Fruit fly (Drosophila melanogaster) ovary, adult (tissue): ENCODE results near the gene Dpm2.

Experiments
- CG17801 ChIP-seq: fragments of 200-800 bp; optimal IDR thresholded peaks from 2 replicates; lab custom pipeline; 2019; ENCODE audit warnings: missing biosample characterization, mild to moderate bottlenecking, missing genetic modification characterization, moderate library complexity; ENCODE audit not compliant: partially characterized antibody

Gene Dpm2

dm6 chr3L:3307593-3307992 lies 11.8 kb upstream of the Dpm2 start:
- TF ChIP-seq CG17801 (GFP tag; lab: Kevin White, UChicago): no peak

dm6 chr3L:3308676-3309613 lies 10.4 kb upstream of the Dpm2 start:
- TF ChIP-seq CG17801 (GFP tag; lab: Kevin White, UChicago): no peak

- no peak for TF ChIP-seq CG17801 (GFP tag; lab: Kevin White, UChicago)
Measured at dm6 chr3L:3314049-3314448, 5.3 kb upstream of the Dpm2 start, which contains the start of gene Drsl2. TSS of gene Drsl2 (plus strand) at chr3L:3314349.

dm6 chr3L:3314696-3315095 lies 4.7 kb upstream of the Dpm2 start, which contains the start of gene Drsl3:
TSS of gene Drsl3 (plus strand) at chr3L:3314996.
- TF ChIP-seq CG17801 (GFP tag; lab: Kevin White, UChicago): no peak

- no peak for TF ChIP-seq CG17801 (GFP tag; lab: Kevin White, UChicago)
Measured at dm6 chr3L:3315288-3315687, 4.1 kb upstream of the Dpm2 start, which contains the start of gene Drsl4. TSS of gene Drsl4 (plus strand) at chr3L:3315620.

dm6 chr3L:3316441-3316840 lies 2.9 kb upstream of the Dpm2 start, which contains the start of gene Drsl5:
TSS of gene Drsl5 (plus strand) at chr3L:3316781.
- TF ChIP-seq CG17801 (GFP tag; lab: Kevin White, UChicago): no peak

dm6 chr3L:3319992-3320732 lies 807 bp downstream of the Dpm2 start:
- TF ChIP-seq CG17801 (GFP tag; lab: Kevin White, UChicago): no peak

- no peak for TF ChIP-seq CG17801 (GFP tag; lab: Kevin White, UChicago)
Measured at dm6 chr3L:3325597-3325924, 6.2 kb downstream of the Dpm2 start.

- TF ChIP-seq CG17801 (GFP tag; lab: Kevin White, UChicago): peak; percentile 24
Measured at dm6 chr3L:3325925-3326903, 6.9 kb downstream of the Dpm2 start, which contains the start of gene Gtpx. TSS of gene Gtpx (plus strand) at chr3L:3326265.

- no peak for TF ChIP-seq CG17801 (GFP tag; lab: Kevin White, UChicago)
Measured at dm6 chr3L:3328771-3329170, 9.4 kb downstream of the Dpm2 start, which contains the start of gene Strip. TSS of gene Strip (minus strand) at chr3L:3328871.

- TF ChIP-seq CG17801 (GFP tag; lab: Kevin White, UChicago): no peak
Measured at dm6 chr3L:3329763-3330162, 10.4 kb downstream of the Dpm2 start, which contains the start of gene CG14961. TSS of gene CG14961 (plus strand) at chr3L:3330063.

dm6 chr3L:3334784-3335183 lies 15.4 kb downstream of the Dpm2 start, which contains the start of gene CG14969:
TSS of gene CG14969 (minus strand) at chr3L:3334978.
- peak; percentile 37 for TF ChIP-seq CG17801 (GFP tag; lab: Kevin White, UChicago)

dm6 chr3L:3335688-3336087 lies 16.3 kb downstream of the Dpm2 start, which contains the start of gene Drsl1:
TSS of gene Drsl1 (minus strand) at chr3L:3335788.
- TF ChIP-seq CG17801 (GFP tag; lab: Kevin White, UChicago): no peak
